Fruit fly (Drosophila melanogaster): ENCODE results near the gene yip7.

yip7 gene

DNA sequence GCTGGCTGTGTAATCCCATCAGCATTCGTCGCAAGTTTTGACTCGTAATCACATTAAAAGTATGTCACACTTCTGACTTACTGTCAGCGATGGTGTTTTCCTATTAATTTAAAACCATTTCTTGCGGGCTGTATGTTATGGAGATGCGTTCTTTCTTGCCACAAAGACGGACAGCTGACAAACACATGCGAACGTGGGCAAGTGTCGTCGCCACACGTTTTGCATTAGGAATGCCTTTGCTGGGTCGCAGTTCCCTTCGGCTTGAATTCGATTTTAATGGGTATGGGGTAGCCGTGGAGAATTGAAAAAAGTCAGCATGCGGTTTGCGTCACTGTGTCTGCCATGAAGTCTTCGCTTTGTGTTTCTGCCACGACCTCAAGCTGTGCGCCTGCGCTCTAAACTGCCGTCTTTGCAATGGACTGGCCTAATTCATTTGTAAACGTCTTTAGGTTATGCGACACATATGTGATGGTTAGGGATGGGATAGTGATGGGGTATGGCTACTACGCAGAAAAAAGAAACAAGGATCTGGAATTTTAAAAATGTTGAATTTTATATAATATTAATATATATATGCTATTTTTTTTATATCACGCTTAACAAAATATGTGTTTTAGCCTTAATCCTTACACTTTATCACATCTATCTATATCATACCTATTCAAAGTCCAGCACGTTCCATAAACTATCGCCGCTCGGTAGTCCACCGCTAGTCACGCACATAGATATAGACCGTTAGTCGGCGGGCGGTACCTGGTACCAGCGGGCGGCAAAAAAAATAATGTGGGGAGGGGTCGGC is 41.1 kb upstream of the yip7 start (continued):
- TF ChIP-seq vvl (GFP tag; IDR thresholded peaks at IDR 0.05), result 0 out of 2 replicates have a peak, but pooled peaks have one; percentile 31
- no peak for TF ChIP-seq CG9932 (GFP tag; IDR thresholded peaks at IDR 0.05)
- no peak for TF ChIP-seq scrt (GFP tag; optimal IDR thresholded peaks at IDR 0.05)
- no peak for TF ChIP-seq slou (GFP tag; optimal IDR thresholded peaks at IDR 0.05)
- TF ChIP-seq CG7372 (GFP tag; IDR thresholded peaks at IDR 0.05), result no peak
- TF ChIP-seq p53 (GFP tag; optimal IDR thresholded peaks at IDR 0.05), result no peak
- TF ChIP-seq Max (GFP tag; optimal IDR thresholded peaks at IDR 0.05), result no peak
- no peak for TF ChIP-seq bigmax (GFP tag; optimal IDR thresholded peaks at IDR 0.05)
- TF ChIP-seq CG12071 (GFP tag; optimal IDR thresholded peaks at IDR 0.05), result no peak
- peak; percentile 48 for TF ChIP-seq Ssrp (tag; optimal IDR thresholded peaks at IDR 0.05)
- no peak for TF ChIP-seq Dref (GFP tag; IDR thresholded peaks at IDR 0.05)
- no peak for TF ChIP-seq inv (GFP tag; IDR thresholded peaks at IDR 0.05; ENCODE audit: partially characterized antibody)
- peak; percentile 37 for TF ChIP-seq CG1233 (GFP tag; optimal IDR thresholded peaks at IDR 0.05)
- TF ChIP-seq CG12659 (GFP tag; optimal IDR thresholded peaks at IDR 0.05), result no peak
- peak; percentile 41 for TF ChIP-seq Blimp-1 (GFP tag; optimal IDR thresholded peaks at IDR 0.05)
- TF ChIP-seq tap (tag; optimal IDR thresholded peaks at IDR 0.05), result no peak
- no peak for TF ChIP-seq Dip2 (GFP tag; IDR thresholded peaks at IDR 0.05)
- TF ChIP-seq kni (GFP tag; optimal IDR thresholded peaks at IDR 0.05), result no peak
- TF ChIP-seq zen (tag; optimal IDR thresholded peaks at IDR 0.05), result peak; percentile 89
- TF ChIP-seq CG10321 (GFP tag; IDR thresholded peaks at IDR 0.05), result no peak
- TF ChIP-seq Rx (GFP tag; IDR thresholded peaks at IDR 0.05), result no peak
- no peak for TF ChIP-seq ac (GFP tag; optimal IDR thresholded peaks at IDR 0.05)
- peak; percentile 16 for TF ChIP-seq CG15601 (tag; optimal IDR thresholded peaks at IDR 0.05)
- TF ChIP-seq CG17361 (GFP tag; IDR thresholded peaks at IDR 0.05), result peak; percentile 53; the same call in 2 of the 3 replicates
- no peak for TF ChIP-seq ham (GFP tag; IDR thresholded peaks at IDR 0.05)
- TF ChIP-seq CG10431 (GFP tag; optimal IDR thresholded peaks at IDR 0.05), result no peak
- no peak for TF ChIP-seq Kr (GFP tag; optimal IDR thresholded peaks at IDR 0.05)
- TF ChIP-seq fd3F (GFP tag; optimal IDR thresholded peaks at IDR 0.05), result no peak
- no peak for TF ChIP-seq zfh2 (GFP tag; optimal IDR thresholded peaks at IDR 0.05)
- TF ChIP-seq Gsc (GFP tag; IDR thresholded peaks at IDR 0.05), result no peak
- peak; percentile 42 for TF ChIP-seq CG14710 (tag; optimal IDR thresholded peaks at IDR 0.05)
- TF ChIP-seq Sry-β (GFP tag; optimal IDR thresholded peaks at IDR 0.05), result no peak
- no peak for TF ChIP-seq dati (GFP tag; IDR thresholded peaks at IDR 0.05)
- TF ChIP-seq dm (GFP tag; optimal IDR thresholded peaks at IDR 0.05), result no peak
- no peak for TF ChIP-seq z (GFP tag; IDR thresholded peaks at IDR 0.05)
- TF ChIP-seq CG4854 (GFP tag; optimal IDR thresholded peaks at IDR 0.05), result no peak
- TF ChIP-seq gem (tag; optimal IDR thresholded peaks at IDR 0.05), result peak; percentile 64
- TF ChIP-seq Dfd (GFP tag; optimal IDR thresholded peaks at IDR 0.05), result no peak
- TF ChIP-seq CG17385 (GFP tag; optimal IDR thresholded peaks at IDR 0.05), result no peak
- no peak for TF ChIP-seq maf-S (GFP tag; optimal IDR thresholded peaks at IDR 0.05)
- TF ChIP-seq CG12769 (tag; optimal IDR thresholded peaks at IDR 0.05), result no peak
- TF ChIP-seq B-H2 (GFP tag; optimal IDR thresholded peaks at IDR 0.05), result no peak
- TF ChIP-seq fd64A (GFP tag; optimal IDR thresholded peaks at IDR 0.05), result no peak
- TF ChIP-seq ERR (GFP tag; optimal IDR thresholded peaks at IDR 0.05), result no peak
- peak in 1 of 2 experiments; percentile 24 for TF ChIP-seq bsh (GFP tag; optimal IDR thresholded peaks at IDR 0.05)
- no peak for TF ChIP-seq ttk (GFP tag; IDR thresholded peaks at IDR 0.05)
- TF ChIP-seq ssp (GFP tag; IDR thresholded peaks at IDR 0.05), result no peak
- no peak for TF ChIP-seq CG8359 (GFP tag; optimal IDR thresholded peaks at IDR 0.05; ENCODE audit: borderline replicate concordance)
- TF ChIP-seq twi (tag; optimal IDR thresholded peaks at IDR 0.05), result peak; percentile 99
- no peak for TF ChIP-seq shn (GFP tag; optimal IDR thresholded peaks at IDR 0.05)
